Fruit fly (Drosophila melanogaster) whole organism, adult: ENCODE measurements around the gene CG14879.

ENCODE experiments used
- CG11617 ChIP-seq: fragments of 200-800 bp; sonication (Bioruptor generic); optimal IDR thresholded peaks from 2 replicates; lab custom pipeline; 2017; ENCODE audit warnings: mild to moderate bottlenecking, missing biosample characterization, missing genetic modification reagents, missing genetic modification characterization
- CG14711 ChIP-seq: fragments of 200-800 bp; sonication (Bioruptor generic); optimal IDR thresholded peaks from 2 replicates; lab custom pipeline; 2018; ENCODE audit warnings: missing biosample characterization, mild to moderate bottlenecking, missing genetic modification characterization, moderate library complexity
- CG1620 ChIP-seq: fragments of 200-800 bp; sonication (Bioruptor generic); optimal IDR thresholded peaks from 2 replicates; lab custom pipeline; 2016; ENCODE audit warnings: missing biosample characterization, missing genetic modification characterization
- CG33017 ChIP-seq: fragments of 200-800 bp; sonication (Bioruptor generic); optimal IDR thresholded peaks from 2 replicates; lab custom pipeline; 2018; ENCODE audit warnings: missing biosample characterization, mild to moderate bottlenecking, missing genetic modification characterization, moderate library complexity
- CG7045 ChIP-seq: fragments of 200-800 bp; sonication (Bioruptor generic); optimal IDR thresholded peaks from 2 replicates; lab custom pipeline; 2017; ENCODE audit warnings: missing biosample characterization, mild to moderate bottlenecking, missing genetic modification characterization
- CG7101 ChIP-seq: fragments of 200-800 bp; sonication (Bioruptor generic); optimal IDR thresholded peaks from 2 replicates; lab custom pipeline; 2018; ENCODE audit warnings: missing biosample characterization, mild to moderate bottlenecking, missing genetic modification characterization, moderate library complexity
- Clk ChIP-seq: fragments of 200-800 bp; sonication (Bioruptor generic); optimal IDR thresholded peaks from 2 replicates; lab custom pipeline; 2017; ENCODE audit warnings: missing biosample characterization, missing genetic modification characterization
- Crg-1 ChIP-seq: fragments of 200-800 bp; sonication (Bioruptor generic); optimal IDR thresholded peaks from 2 replicates; lab custom pipeline; 2016; ENCODE audit warnings: missing biosample characterization, missing genetic modification characterization
- Hr96 ChIP-seq: fragments of 200-800 bp; sonication (Bioruptor generic); optimal IDR thresholded peaks from 2 replicates; lab custom pipeline; 2016; ENCODE audit warnings: missing biosample characterization, missing genetic modification characterization
- Mnt ChIP-seq: fragments of 200-800 bp; sonication (Bioruptor generic); optimal IDR thresholded peaks from 2 replicates; lab custom pipeline; 2016; ENCODE audit warnings: missing biosample characterization, mild to moderate bottlenecking, missing genetic modification characterization
- cnc ChIP-seq, 2 experiments: fragments of >200 bp; optimal IDR thresholded peaks; 2 replicates each; lab custom pipeline; 2017
- kay ChIP-seq: fragments of 200-800 bp; sonication (Bioruptor generic); peaks from one replicate; lab custom pipeline; 2016; ENCODE audit warnings: missing biosample characterization, missing genetic modification characterization, borderline replicate concordance
- tj ChIP-seq: fragments of 200-800 bp; sonication (Bioruptor generic); optimal IDR thresholded peaks from 3 replicates; lab custom pipeline; 2017; ENCODE audit warnings: missing biosample characterization, mild to moderate bottlenecking, missing genetic modification characterization, moderate library complexity
- toe ChIP-seq: fragments of 200-800 bp; sonication (Bioruptor generic); optimal IDR thresholded peaks from 2 replicates; lab custom pipeline; 2016; ENCODE audit warnings: missing biosample characterization, missing genetic modification characterization

DNA sequence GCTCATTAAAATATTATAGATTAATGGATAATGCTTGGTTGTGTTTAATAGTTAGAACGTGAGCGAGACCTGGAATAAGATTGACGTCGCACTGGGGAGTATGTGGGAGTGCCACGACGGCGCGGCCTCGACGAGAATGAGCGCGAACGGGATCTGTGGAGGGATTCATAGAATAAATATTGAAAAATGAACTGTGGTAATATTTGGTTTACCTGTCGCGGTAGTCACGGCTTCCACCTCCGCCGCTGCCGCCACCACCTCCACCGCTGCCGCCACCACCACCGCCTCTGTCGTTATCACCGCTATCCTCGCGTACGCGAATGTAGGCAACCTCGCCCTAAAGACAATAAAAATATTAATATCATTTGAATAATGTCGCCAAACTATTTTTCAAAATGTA is 8.4 kb downstream of the CG14879 start:
- TF ChIP-seq Mnt (GFP tag; lab: Kevin White, UChicago) (no peak), CG33017 (tag; lab: Kevin White, UChicago) (no peak), kay (GFP tag; lab: Kevin White, UChicago) (peak; percentile 14), CG14711 (no peak), toe (no peak), Clk (GFP tag; lab: Kevin White, UChicago) (no peak), tj (no peak), CG7101 (tag; lab: Kevin White, UChicago) (peak; percentile 14), CG11617 (peak; percentile 61), cnc (optimal IDR thresholded peaks at IDR 0.05; lab: Kevin White, UChicago) (no peak), CG1620 (GFP tag; lab: Kevin White, UChicago) (no peak), Crg-1 (GFP tag; lab: Kevin White, UChicago) (no peak), Hr96 (no peak), CG7045 (GFP tag; lab: Kevin White, UChicago) (peak; percentile 4)
